Worm (Caenorhabditis elegans): ENCODE data around the gene Y43F8C.3.

DNA sequence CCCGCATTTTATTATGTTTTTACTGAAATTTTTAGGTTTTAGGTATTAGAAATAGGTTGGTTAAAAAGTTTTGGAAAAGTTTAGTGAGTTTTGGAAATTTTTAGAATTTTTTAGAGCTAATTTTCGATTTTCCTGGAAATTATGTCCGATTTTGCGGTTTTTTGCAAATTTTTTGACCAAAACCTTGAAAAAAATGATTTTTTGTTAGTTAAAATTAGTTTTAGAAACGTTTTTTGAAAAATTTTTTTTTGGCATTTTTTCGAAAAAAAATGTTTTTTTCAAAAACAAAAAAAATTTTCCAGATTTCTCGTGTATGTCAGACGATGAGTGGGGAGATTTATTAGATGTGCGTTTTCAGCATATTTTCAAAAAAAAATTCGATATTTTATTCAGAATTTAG lies 2.3 kb upstream of the Y43F8C.3 start, which contains the start of gene dyf-19:
- TF ChIP-seq ham-2 (GFP tag; optimal IDR thresholded peaks at IDR 0.05) (no peak), lin-13 (tag; optimal IDR thresholded peaks at IDR 0.05) (no peak), unc-62 (GFP tag; optimal IDR thresholded peaks at IDR 0.05) (no peak), pha-4 (tag; optimal IDR thresholded peaks at IDR 0.05) (no peak), ztf-11 (tag; optimal IDR thresholded peaks at IDR 0.05) (no peak), nhr-28 (tag; optimal IDR thresholded peaks at IDR 0.05) (no peak), sem-2 (GFP tag; optimal IDR thresholded peaks at IDR 0.05) (no peak), unc-39 (tag; optimal IDR thresholded peaks at IDR 0.05) (no peak)

All from whole organism, mixed stage, embryonic.